Worm (Caenorhabditis elegans) whole organism, midembryonic: ENCODE measurements around the gene H05C05.4.
A peak's percentile ranks its signal among the peaks of the same experiment; 100 is the strongest.

Experiments used
- T22C8.4 ChIP-seq: fragments of 200-800 bp; sonication (Bioruptor generic); IDR thresholded peaks from 2 replicates; pipeline ENCODE4 v1.3.6; 2022; ENCODE audit warnings: missing genetic modification characterization, missing compliant biosample characterization
- cog-1 ChIP-seq: sonication (generic microtip); optimal IDR thresholded peaks from 2 replicates; lab custom pipeline; 2016; ENCODE audit warnings: missing genetic modification characterization, missing compliant biosample characterization
- flt-1 ChIP-seq: fragments of 200-800 bp; sonication (Bioruptor generic); IDR thresholded peaks from 2 replicates; pipeline ENCODE4 v1.3.6; 2022; ENCODE audit warnings: missing genetic modification characterization, missing compliant biosample characterization
- klf-2 ChIP-seq: fragments of 200-800 bp; sonication (Bioruptor generic); conservative IDR thresholded peaks from 2 replicates; pipeline ENCODE4 v1.3.6; 2022; ENCODE audit warnings: missing genetic modification reagents, missing genetic modification characterization, missing compliant biosample characterization
- med-1 ChIP-seq: sonication (generic microtip); optimal IDR thresholded peaks from 2 replicates; lab custom pipeline; 2017; ENCODE audit warnings: missing genetic modification characterization, mild to moderate bottlenecking, missing compliant biosample characterization, antibody characterized with exemption, missing genetic modification reagents; ENCODE audit not compliant: insufficient read depth
- ref-1 ChIP-seq: fragments of 200-800 bp; sonication (Bioruptor generic); conservative IDR thresholded peaks from 2 replicates; pipeline ENCODE4 v1.3.6; 2022; ENCODE audit warnings: missing genetic modification reagents, missing genetic modification characterization, missing compliant biosample characterization
- tab-1 ChIP-seq: fragments of 200-800 bp; sonication (Bioruptor generic); IDR thresholded peaks from 2 replicates; pipeline ENCODE4 v1.3.6; 2022; ENCODE audit warnings: missing genetic modification characterization, missing compliant biosample characterization
- ztf-23 ChIP-seq: fragments of 200-800 bp; sonication (Bioruptor generic); IDR thresholded peaks from 2 replicates; pipeline ENCODE4 v1.3.6; 2022; ENCODE audit warnings: missing genetic modification reagents, missing genetic modification characterization, missing compliant biosample characterization
- ztf-29 ChIP-seq: fragments of 200-800 bp; sonication (Bioruptor generic); IDR thresholded peaks from 2 replicates; pipeline ENCODE4 v1.3.6; 2022; ENCODE audit warnings: missing genetic modification reagents, missing genetic modification characterization, missing compliant biosample characterization

H05C05.4 gene

ce11 chrIII:2946626-2947168 lies 696 bp upstream of the H05C05.4 start, which contains the start of gene H05C05.1:
TSS of gene H05C05.1 (plus strand) at chrIII:2947118.
- no peak for TF ChIP-seq T22C8.4 (GFP tag; lab: Robert Waterston, UW)
- TF ChIP-seq cog-1 (tag; lab: Kevin White, UChicago), result no peak
- no peak for TF ChIP-seq klf-2 (GFP tag; lab: Robert Waterston, UW)

- TF ChIP-seq T22C8.4 (GFP tag; lab: Robert Waterston, UW), result no peak
- no peak for TF ChIP-seq med-1 (GFP tag; lab: Kevin White, UChicago)
- TF ChIP-seq cog-1 (tag; lab: Kevin White, UChicago), result no peak
- no peak for TF ChIP-seq klf-2 (GFP tag; lab: Robert Waterston, UW)
- no peak for TF ChIP-seq tab-1 (GFP tag; lab: Robert Waterston, UW)
- TF ChIP-seq flt-1 (GFP tag; lab: Robert Waterston, UW), result no peak
- no peak for TF ChIP-seq ztf-23 (GFP tag; lab: Robert Waterston, UW)
- no peak for TF ChIP-seq ref-1 (GFP tag; lab: Robert Waterston, UW)
- TF ChIP-seq ztf-29 (GFP tag; lab: Robert Waterston, UW), result no peak
Measured at ce11 chrIII:2943995-2944394, 2.0 kb downstream of the H05C05.4 start, which contains the start of gene R10F2.6. TSS of gene R10F2.6 (minus strand) at chrIII:2944095.

ce11 chrIII:2941578-2941977 lies 4.4 kb downstream of the H05C05.4 start:
- no peak for TF ChIP-seq ref-1 (GFP tag; lab: Robert Waterston, UW)
- TF ChIP-seq cog-1 (tag; lab: Kevin White, UChicago), result no peak
- no peak for TF ChIP-seq tab-1 (GFP tag; lab: Robert Waterston, UW)
- no peak for TF ChIP-seq T22C8.4 (GFP tag; lab: Robert Waterston, UW)
- no peak for TF ChIP-seq ztf-23 (GFP tag; lab: Robert Waterston, UW)
- TF ChIP-seq med-1 (GFP tag; lab: Kevin White, UChicago), result no peak
- TF ChIP-seq flt-1 (GFP tag; lab: Robert Waterston, UW), result no peak
- TF ChIP-seq klf-2 (GFP tag; lab: Robert Waterston, UW), result no peak
- no peak for TF ChIP-seq ztf-29 (GFP tag; lab: Robert Waterston, UW)

- TF ChIP-seq flt-1 (GFP tag; lab: Robert Waterston, UW), result 0 out of 2 replicates have a peak, but pooled peaks have one; percentile 10
- TF ChIP-seq med-1 (GFP tag; lab: Kevin White, UChicago), result no peak
Measured at ce11 chrIII:2937780-2938179, 8.2 kb downstream of the H05C05.4 start.

ce11 chrIII:2924658-2925057 lies 21.3 kb downstream of the H05C05.4 start, which contains the start of gene R10F2.5:
TSS of gene R10F2.5 (minus strand) at chrIII:2924758.
- TF ChIP-seq klf-2 (GFP tag; lab: Robert Waterston, UW) (no peak), med-1 (GFP tag; lab: Kevin White, UChicago) (no peak), ztf-23 (GFP tag; lab: Robert Waterston, UW) (no peak), ztf-29 (GFP tag; lab: Robert Waterston, UW) (no peak), ref-1 (GFP tag; lab: Robert Waterston, UW) (no peak), cog-1 (tag; lab: Kevin White, UChicago) (no peak), flt-1 (GFP tag; lab: Robert Waterston, UW) (no peak), tab-1 (GFP tag; lab: Robert Waterston, UW) (no peak), T22C8.4 (GFP tag; lab: Robert Waterston, UW) (no peak)

- TF ChIP-seq T22C8.4 (GFP tag; lab: Robert Waterston, UW), result no peak
- TF ChIP-seq cog-1 (tag; lab: Kevin White, UChicago), result no peak
- no peak for TF ChIP-seq ztf-29 (GFP tag; lab: Robert Waterston, UW)
- TF ChIP-seq tab-1 (GFP tag; lab: Robert Waterston, UW), result no peak
- no peak for TF ChIP-seq klf-2 (GFP tag; lab: Robert Waterston, UW)
- no peak for TF ChIP-seq flt-1 (GFP tag; lab: Robert Waterston, UW)
Measured at ce11 chrIII:2923012-2923411, 23.0 kb downstream of the H05C05.4 start, which contains the start of gene R10F2.4. TSS of gene R10F2.4 (minus strand) at chrIII:2923112.

- TF ChIP-seq cog-1 (tag; lab: Kevin White, UChicago), result no peak
- no peak for TF ChIP-seq tab-1 (GFP tag; lab: Robert Waterston, UW)
- no peak for TF ChIP-seq flt-1 (GFP tag; lab: Robert Waterston, UW)
- no peak for TF ChIP-seq ztf-29 (GFP tag; lab: Robert Waterston, UW)
- TF ChIP-seq med-1 (GFP tag; lab: Kevin White, UChicago), result no peak
- TF ChIP-seq klf-2 (GFP tag; lab: Robert Waterston, UW), result no peak
- TF ChIP-seq T22C8.4 (GFP tag; lab: Robert Waterston, UW), result no peak
- TF ChIP-seq ztf-23 (GFP tag; lab: Robert Waterston, UW), result no peak
- no peak for TF ChIP-seq ref-1 (GFP tag; lab: Robert Waterston, UW)
Measured at ce11 chrIII:2920866-2921265, 25.1 kb downstream of the H05C05.4 start.

- TF ChIP-seq flt-1 (GFP tag; lab: Robert Waterston, UW) (no peak), ref-1 (GFP tag; lab: Robert Waterston, UW) (no peak), ztf-23 (GFP tag; lab: Robert Waterston, UW) (no peak), med-1 (GFP tag; lab: Kevin White, UChicago) (no peak), cog-1 (tag; lab: Kevin White, UChicago) (no peak), klf-2 (GFP tag; lab: Robert Waterston, UW) (no peak), ztf-29 (GFP tag; lab: Robert Waterston, UW) (no peak)
Measured at ce11 chrIII:2920281-2920680, 25.7 kb downstream of the H05C05.4 start.

ce11 chrIII:2918655-2919054 lies 27.3 kb downstream of the H05C05.4 start:
- TF ChIP-seq tab-1 (GFP tag; lab: Robert Waterston, UW), result no peak
- 0 out of 2 replicates have a peak, but pooled peaks have one; percentile 13 for TF ChIP-seq ztf-23 (GFP tag; lab: Robert Waterston, UW)
- TF ChIP-seq T22C8.4 (GFP tag; lab: Robert Waterston, UW), result no peak
- TF ChIP-seq ref-1 (GFP tag; lab: Robert Waterston, UW), result no peak
- TF ChIP-seq med-1 (GFP tag; lab: Kevin White, UChicago), result no peak
- TF ChIP-seq cog-1 (tag; lab: Kevin White, UChicago), result no peak
